Worm (Caenorhabditis elegans) whole organism, L2 larva: ENCODE results near the gene Y110A2AL.1.

Source experiments
- lin-11 ChIP-seq: fragments of 150-350 bp; sonication (generic microtip); optimal IDR thresholded peaks from 2 replicates; lab custom pipeline; 2014; ENCODE audit warnings: missing biosample characterization, missing genetic modification characterization, inconsistent platforms, mixed read lengths
- lin-13 ChIP-seq: fragments of 150-350 bp; optimal IDR thresholded peaks from 2 replicates; lab custom pipeline; 2014; ENCODE audit warnings: missing biosample characterization, missing genetic modification reagents, missing genetic modification characterization
- nhr-10 ChIP-seq: sonication (generic microtip); optimal IDR thresholded peaks from 2 replicates; lab custom pipeline; 2017; ENCODE audit warnings: missing biosample characterization, missing genetic modification characterization
- snpc-4 ChIP-seq: fragments of 150-350 bp; optimal IDR thresholded peaks from 2 replicates; lab custom pipeline; 2014; ENCODE audit warnings: missing biosample characterization, missing genetic modification characterization

- TF ChIP-seq snpc-4 (tag; lab: Kevin White, UChicago) (no peak), nhr-10 (no peak), lin-11 (tag; lab: Kevin White, UChicago) (no peak), lin-13 (no peak)
Observed at ce11 chrII:2827859-2828403, 47.0 kb upstream of the Y110A2AL.1 start, which contains the start of gene K12H6.8.
